Fruit fly (Drosophila melanogaster): ENCODE measurements around the gene CG9098.

CG9098 gene

DNA sequence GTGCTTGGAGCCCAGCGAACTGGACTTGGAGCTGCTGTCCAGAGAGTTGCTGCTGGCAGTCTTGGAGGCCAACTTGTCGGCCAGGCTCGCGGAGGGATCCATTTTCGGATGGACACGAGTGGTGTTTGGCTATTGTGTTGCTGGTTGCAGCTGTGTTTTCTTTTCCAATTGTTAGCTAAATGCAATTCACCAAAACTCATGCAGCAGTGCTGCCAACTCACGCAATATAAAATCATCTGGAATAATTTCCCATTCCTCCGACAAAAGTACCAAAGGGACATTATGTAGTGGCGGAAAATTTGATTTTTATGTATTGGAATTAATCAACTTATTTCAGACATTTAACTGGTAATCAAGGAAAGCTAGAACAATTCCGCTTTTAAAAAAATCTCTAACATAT, 24.6 kb upstream of the CG9098 start, which contains the start of gene mtm (continued):
- TF ChIP-seq crp (GFP tag; optimal IDR thresholded peaks at IDR 0.05), result peak; percentile 40 to 91
- TF ChIP-seq Dll (GFP tag; IDR thresholded peaks at IDR 0.05; ENCODE audit: partially characterized antibody), result 0 out of 4 replicates have a peak, but pooled peaks have one; percentile 19
- no peak for TF ChIP-seq bcd (GFP tag; optimal IDR thresholded peaks at IDR 0.05)
- TF ChIP-seq CG4617 (GFP tag; optimal IDR thresholded peaks at IDR 0.05; ENCODE audit: borderline replicate concordance), result peak; percentile 67
- TF ChIP-seq Elba2 (GFP tag; optimal IDR thresholded peaks at IDR 0.05), result peak; percentile 45
- TF ChIP-seq NC2β (GFP tag; optimal IDR thresholded peaks at IDR 0.05), result no peak
- no peak for TF ChIP-seq Usf (GFP tag; optimal IDR thresholded peaks at IDR 0.05)
- TF ChIP-seq CG18619 (GFP tag; optimal IDR thresholded peaks at IDR 0.05), result no peak
- TF ChIP-seq E2f2 (GFP tag; IDR thresholded peaks at IDR 0.05), result peak; percentile 90
- TF ChIP-seq CG3726 (GFP tag; IDR thresholded peaks at IDR 0.05), result no peak
- TF ChIP-seq MBD-R2 (GFP tag; IDR thresholded peaks at IDR 0.05), result peak; percentile 95
- TF ChIP-seq CG1603 (tag; optimal IDR thresholded peaks at IDR 0.05), result peak; percentile 53
- TF ChIP-seq CG7963 (GFP tag; IDR thresholded peaks at IDR 0.05; ENCODE audit: partially characterized antibody), result no peak
- TF ChIP-seq Hand (GFP tag; optimal IDR thresholded peaks at IDR 0.05), result no peak
- no peak for TF ChIP-seq gcm2 (GFP tag; optimal IDR thresholded peaks at IDR 0.05)
- TF ChIP-seq CG15514 (GFP tag; optimal IDR thresholded peaks at IDR 0.05), result peak; percentile 21
- TF ChIP-seq gfzf (GFP tag; optimal IDR thresholded peaks at IDR 0.05), result peak; percentile 8
- no peak for TF ChIP-seq MTF-1 (GFP tag; optimal IDR thresholded peaks at IDR 0.05; ENCODE audit: borderline replicate concordance)
- no peak for TF ChIP-seq ssp (GFP tag; IDR thresholded peaks at IDR 0.05)
- no peak for TF ChIP-seq salm (tag; optimal IDR thresholded peaks at IDR 0.05)
- TF ChIP-seq CG17186 (GFP tag; optimal IDR thresholded peaks at IDR 0.05), result no peak
- TF ChIP-seq Dp (GFP tag; optimal IDR thresholded peaks at IDR 0.05), result peak; percentile 87
- peak; percentile 3 for TF ChIP-seq BEAF-32 (GFP tag; optimal IDR thresholded peaks at IDR 0.05)
- no peak for TF ChIP-seq ara (GFP tag; IDR thresholded peaks at IDR 0.05)
- peak; percentile 4 for TF ChIP-seq CG10267 (tag; optimal IDR thresholded peaks at IDR 0.05)

dm6 chr2L:6035155-6035554, 23.0 kb upstream of the CG9098 start:
- no peak for TF ChIP-seq Dip2 (GFP tag; IDR thresholded peaks at IDR 0.05)
- no peak for TF ChIP-seq cato (GFP tag; optimal IDR thresholded peaks at IDR 0.05; ENCODE audit: borderline replicate concordance)
- no peak for TF ChIP-seq B-H2 (GFP tag; optimal IDR thresholded peaks at IDR 0.05)
- no peak for TF ChIP-seq YL-1 (GFP tag; optimal IDR thresholded peaks at IDR 0.05)
- no peak for TF ChIP-seq CG1602 (GFP tag; optimal IDR thresholded peaks at IDR 0.05)
- TF ChIP-seq wor (GFP tag; IDR thresholded peaks at IDR 0.05), result no peak
- no peak for TF ChIP-seq Trl (optimal IDR thresholded peaks at IDR 0.05)
- TF ChIP-seq Trl (GFP tag; optimal IDR thresholded peaks at IDR 0.05), result no peak
- TF ChIP-seq Dad (GFP tag; optimal IDR thresholded peaks at IDR 0.05), result no peak
- TF ChIP-seq NC2α (GFP tag; optimal IDR thresholded peaks at IDR 0.05), result no peak
- no peak for TF ChIP-seq HLH4C (GFP tag; IDR thresholded peaks at IDR 0.05; ENCODE audit: partially characterized antibody)
- no peak for TF ChIP-seq TFAM (GFP tag; optimal IDR thresholded peaks at IDR 0.05)
- TF ChIP-seq CG18599 (GFP tag; optimal IDR thresholded peaks at IDR 0.05), result no peak
- no peak for TF ChIP-seq unc-4 (GFP tag; IDR thresholded peaks at IDR 0.05; ENCODE audit: partially characterized antibody)

DNA sequence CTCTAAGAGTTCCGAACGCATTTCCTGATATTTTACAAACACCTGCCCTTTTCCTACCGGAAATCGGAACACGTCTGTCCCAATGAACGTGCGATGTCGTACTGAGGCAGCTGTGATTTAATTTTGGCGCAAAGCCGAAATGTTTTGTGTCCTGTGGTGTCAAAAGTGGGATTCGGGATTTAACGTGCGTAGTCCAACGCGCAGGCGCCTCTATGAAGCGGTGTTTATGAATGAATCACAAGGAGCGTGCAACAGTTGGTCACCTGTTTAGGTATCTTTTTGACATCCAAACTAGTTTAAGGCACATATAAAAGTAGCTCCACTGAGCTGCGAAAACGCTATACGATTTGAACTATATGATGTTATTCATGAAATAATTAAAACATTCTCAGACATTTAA, 22.2 kb upstream of the CG9098 start, which contains the start of gene CG9109:
CG9109 (minus strand) TSS at position 80 of the 400 bp plus-strand sequence.
- peak; percentile 77 for TF ChIP-seq scrt (GFP tag; optimal IDR thresholded peaks at IDR 0.05)
- TF ChIP-seq Scr (GFP tag; IDR thresholded peaks at IDR 0.05; ENCODE audit: partially characterized antibody), result no peak
- peak; percentile 55 for TF ChIP-seq ewg (GFP tag; optimal IDR thresholded peaks at IDR 0.05)

Measured in whole organism, embryonic.